Fruit fly (Drosophila melanogaster) whole organism, embryonic: ENCODE results near the gene SCCRO.
A peak's percentile ranks its signal among the peaks of the same experiment; 100 is the strongest.

ENCODE experiments used
- Aef1 ChIP-seq: fragments of 200-800 bp; sonication (Bioruptor generic); IDR thresholded peaks from 3 replicates; pipeline ENCODE4 v1.3.6; 2022; ENCODE audit warnings: missing biosample characterization, missing genetic modification characterization
- Antp ChIP-seq: fragments of 200-800 bp; sonication (Bioruptor generic); optimal IDR thresholded peaks from 3 replicates; lab custom pipeline; 2016; ENCODE audit warnings: missing biosample characterization, missing genetic modification characterization
- Asciz ChIP-seq: fragments of 200-800 bp; sonication (Bioruptor generic); optimal IDR thresholded peaks from 2 replicates; lab custom pipeline; 2017; ENCODE audit warnings: missing biosample characterization, mild to moderate bottlenecking, missing genetic modification characterization, missing genetic modification reagents
- Atf-2 ChIP-seq: fragments of 200-800 bp; sonication (Bioruptor generic); optimal IDR thresholded peaks from 2 replicates; lab custom pipeline; 2016; ENCODE audit warnings: missing biosample characterization, missing genetic modification characterization
- CG10959 ChIP-seq: fragments of 200-800 bp; sonication (Bioruptor generic); IDR thresholded peaks from 2 replicates; pipeline ENCODE4 v1.3.6; 2022; ENCODE audit warnings: missing biosample characterization, missing genetic modification characterization
- CG11085 ChIP-seq: fragments of 200-800 bp; sonication (Bioruptor generic); IDR thresholded peaks from 2 replicates; pipeline ENCODE4 v1.3.6; 2022; ENCODE audit warnings: missing biosample characterization, missing genetic modification characterization
- CG11247 ChIP-seq: fragments of 200-800 bp; sonication (Bioruptor generic); IDR thresholded peaks from 2 replicates; pipeline ENCODE4 v1.3.6; 2022; ENCODE audit warnings: missing biosample characterization, missing genetic modification characterization
- CG13287 ChIP-seq: fragments of 200-800 bp; sonication (Bioruptor generic); IDR thresholded peaks from 2 replicates; pipeline ENCODE4 v1.3.6; 2022; ENCODE audit warnings: missing biosample characterization, missing genetic modification characterization; ENCODE audit not compliant: partially characterized antibody
- CG13894 ChIP-seq: fragments of 200-800 bp; sonication (Bioruptor generic); optimal IDR thresholded peaks from 3 replicates; lab custom pipeline; 2018; ENCODE audit warnings: missing biosample characterization, mild to moderate bottlenecking, missing genetic modification characterization, moderate library complexity
- CG14965 ChIP-seq: fragments of 200-800 bp; sonication (Bioruptor generic); optimal IDR thresholded peaks from 2 replicates; lab custom pipeline; 2016; ENCODE audit warnings: missing biosample characterization, missing genetic modification characterization, borderline replicate concordance
- CG15696 ChIP-seq: fragments of 200-800 bp; sonication (Bioruptor generic); optimal IDR thresholded peaks from 2 replicates; lab custom pipeline; 2019; ENCODE audit warnings: missing biosample characterization, mild to moderate bottlenecking, missing genetic modification characterization, moderate library complexity
- CG17186 ChIP-seq: fragments of 200-800 bp; sonication (Bioruptor generic); optimal IDR thresholded peaks from 3 replicates; lab custom pipeline; 2017; ENCODE audit warnings: missing biosample characterization, missing genetic modification reagents, missing genetic modification characterization
- CG18764 ChIP-seq: fragments of 200-800 bp; sonication (Bioruptor generic); optimal IDR thresholded peaks from 3 replicates; lab custom pipeline; 2016; ENCODE audit warnings: missing biosample characterization, missing genetic modification characterization
- CG31441 ChIP-seq: fragments of 200-800 bp; sonication (Bioruptor generic); IDR thresholded peaks from 2 replicates; pipeline ENCODE4 v1.3.6; 2022; ENCODE audit warnings: missing biosample characterization, missing genetic modification characterization
- CG33557 ChIP-seq: fragments of 200-800 bp; sonication (Bioruptor generic); optimal IDR thresholded peaks from 2 replicates; lab custom pipeline; 2019; ENCODE audit warnings: missing biosample characterization, mild to moderate bottlenecking, missing genetic modification characterization, moderate library complexity
- CG4707 ChIP-seq: fragments of 200-800 bp; sonication (Bioruptor generic); optimal IDR thresholded peaks from 2 replicates; lab custom pipeline; 2018; ENCODE audit warnings: missing biosample characterization, mild to moderate bottlenecking, missing genetic modification characterization, moderate library complexity
- CG4730 ChIP-seq: fragments of 200-800 bp; sonication (Bioruptor generic); IDR thresholded peaks from 2 replicates; pipeline ENCODE4 v1.3.6; 2022; ENCODE audit warnings: missing biosample characterization, missing genetic modification characterization
- CG9215 ChIP-seq: fragments of 200-800 bp; sonication (Bioruptor generic); IDR thresholded peaks from 2 replicates; pipeline ENCODE4 v1.3.6; 2022; ENCODE audit warnings: missing biosample characterization, missing genetic modification characterization
- CG9609 ChIP-seq: fragments of 200-800 bp; sonication (Bioruptor generic); optimal IDR thresholded peaks from 3 replicates; lab custom pipeline; 2016; ENCODE audit warnings: missing biosample characterization, missing genetic modification characterization
- CG9932 ChIP-seq: fragments of 200-800 bp; sonication (Bioruptor generic); IDR thresholded peaks from 2 replicates; pipeline ENCODE4 v1.3.6; 2022; ENCODE audit warnings: missing biosample characterization, missing genetic modification characterization
- D ChIP-seq, 2 experiments: fragments of 200-800 bp in 1 of 2; fragments of >200 bp in 1 of 2; sonication (Bioruptor generic) in 1 of 2; optimal IDR thresholded peaks; 2 replicates in 1 of 2; 3 replicates in 1 of 2; lab custom pipeline; 2017; ENCODE audit warnings: mild to moderate bottlenecking in 1 of 2, missing biosample characterization in 1 of 2, missing genetic modification characterization in 1 of 2, missing genetic modification reagents in 1 of 2
- E2f2 ChIP-seq: fragments of 200-800 bp; sonication (Bioruptor generic); IDR thresholded peaks from 2 replicates; pipeline ENCODE4 v1.3.6; 2022; ENCODE audit warnings: missing biosample characterization, missing genetic modification characterization
- Hand ChIP-seq: fragments of 200-800 bp; sonication (Bioruptor generic); optimal IDR thresholded peaks from 2 replicates; lab custom pipeline; 2017; ENCODE audit warnings: mild to moderate bottlenecking, missing biosample characterization, missing genetic modification reagents, missing genetic modification characterization
- Hey ChIP-seq: fragments of 200-800 bp; sonication (Bioruptor generic); optimal IDR thresholded peaks from 3 replicates; lab custom pipeline; 2018; ENCODE audit warnings: missing biosample characterization, mild to moderate bottlenecking, missing genetic modification characterization
- Med ChIP-seq: fragments of 200-800 bp; sonication (Bioruptor generic); peaks from one replicate; lab custom pipeline; 2016; ENCODE audit warnings: missing biosample characterization, missing genetic modification characterization, mild to moderate bottlenecking, inconsistent platforms, moderate library complexity
- Myb ChIP-seq: fragments of 200-800 bp; sonication (Bioruptor generic); optimal IDR thresholded peaks from 2 replicates; lab custom pipeline; 2016; ENCODE audit warnings: missing biosample characterization, missing genetic modification characterization
- Opbp ChIP-seq: fragments of 200-800 bp; sonication (Bioruptor generic); IDR thresholded peaks from 3 replicates; pipeline ENCODE4 v1.3.6; 2022; ENCODE audit warnings: missing biosample characterization, missing genetic modification characterization; ENCODE audit not compliant: partially characterized antibody
- Spps ChIP-seq: fragments of 200-800 bp; sonication (Bioruptor generic); optimal IDR thresholded peaks from 2 replicates; lab custom pipeline; 2018; ENCODE audit warnings: missing biosample characterization, mild to moderate bottlenecking, missing genetic modification characterization
- Sry-β ChIP-seq: fragments of 200-800 bp; sonication (Bioruptor generic); optimal IDR thresholded peaks from 2 replicates; lab custom pipeline; 2018; ENCODE audit warnings: missing biosample characterization, mild to moderate bottlenecking, missing genetic modification characterization, moderate library complexity
- Vsx1 ChIP-seq: fragments of 200-800 bp; sonication (Bioruptor generic); optimal IDR thresholded peaks from 2 replicates; lab custom pipeline; 2017; ENCODE audit warnings: missing biosample characterization, mild to moderate bottlenecking, missing genetic modification characterization, missing genetic modification reagents
- Xrp1 ChIP-seq: fragments of 200-800 bp; sonication (Bioruptor generic); IDR thresholded peaks from 2 replicates; pipeline ENCODE4 v1.3.6; 2022; ENCODE audit warnings: missing biosample characterization, missing genetic modification characterization
- al ChIP-seq: fragments of 200-800 bp; sonication (Bioruptor generic); IDR thresholded peaks from 2 replicates; pipeline ENCODE4 v1.3.6; 2022; ENCODE audit warnings: missing biosample characterization, missing genetic modification characterization
- br ChIP-seq: fragments of >200 bp; optimal IDR thresholded peaks from 2 replicates; lab custom pipeline; 2017
- chm ChIP-seq: fragments of 200-800 bp; sonication (Bioruptor generic); IDR thresholded peaks from 2 replicates; pipeline ENCODE4 v1.3.6; 2022; ENCODE audit warnings: missing biosample characterization, missing genetic modification characterization
- dan ChIP-seq: fragments of 200-800 bp; sonication (Bioruptor generic); IDR thresholded peaks from 2 replicates; pipeline ENCODE4 v1.3.6; 2022; ENCODE audit warnings: missing biosample characterization, missing genetic modification characterization
- dati ChIP-seq: fragments of 200-800 bp; sonication (Bioruptor generic); IDR thresholded peaks from 2 replicates; pipeline ENCODE4 v1.3.6; 2022; ENCODE audit warnings: missing biosample characterization, missing genetic modification characterization
- dmrt99B ChIP-seq: fragments of 200-800 bp; sonication (Bioruptor generic); optimal IDR thresholded peaks from 2 replicates; lab custom pipeline; 2018; ENCODE audit warnings: missing biosample characterization, mild to moderate bottlenecking, missing genetic modification characterization, moderate library complexity
- gsb-n ChIP-seq: fragments of 200-800 bp; sonication (Bioruptor generic); optimal IDR thresholded peaks from 3 replicates; lab custom pipeline; 2018; ENCODE audit warnings: missing biosample characterization, mild to moderate bottlenecking, missing genetic modification characterization
- gt ChIP-seq: fragments of 200-800 bp; sonication (Bioruptor generic); IDR thresholded peaks from 2 replicates; pipeline ENCODE4 v1.3.6; 2022; ENCODE audit warnings: missing biosample characterization, missing genetic modification characterization
- jing ChIP-seq: fragments of 200-800 bp; sonication (Bioruptor generic); optimal IDR thresholded peaks from 2 replicates; lab custom pipeline; 2018; ENCODE audit warnings: missing biosample characterization, mild to moderate bottlenecking, missing genetic modification characterization
- mirr ChIP-seq: fragments of 200-800 bp; sonication (Bioruptor generic); optimal IDR thresholded peaks from 3 replicates; lab custom pipeline; 2018; ENCODE audit warnings: missing biosample characterization, mild to moderate bottlenecking, missing genetic modification characterization
- pfk ChIP-seq: fragments of 200-800 bp; sonication (Bioruptor generic); optimal IDR thresholded peaks from 2 replicates; lab custom pipeline; 2018; ENCODE audit warnings: missing biosample characterization, mild to moderate bottlenecking, missing genetic modification characterization, moderate library complexity
- phol ChIP-seq: fragments of 200-800 bp; sonication (Bioruptor generic); optimal IDR thresholded peaks from 3 replicates; lab custom pipeline; 2018; ENCODE audit warnings: missing biosample characterization, mild to moderate bottlenecking, missing genetic modification characterization, moderate library complexity
- salm ChIP-seq: fragments of 200-800 bp; sonication (Bioruptor generic); optimal IDR thresholded peaks from 2 replicates; lab custom pipeline; 2018; ENCODE audit warnings: missing biosample characterization, mild to moderate bottlenecking, missing genetic modification characterization
- sens ChIP-seq: fragments of 200-800 bp; sonication (Bioruptor generic); peaks from one replicate; lab custom pipeline; 2016; ENCODE audit warnings: missing biosample characterization, missing genetic modification characterization
- sqz ChIP-seq: fragments of 200-800 bp; sonication (Bioruptor generic); optimal IDR thresholded peaks from 3 replicates; lab custom pipeline; 2018; ENCODE audit warnings: missing biosample characterization, mild to moderate bottlenecking, missing genetic modification characterization
- ssp ChIP-seq: fragments of 200-800 bp; sonication (Bioruptor generic); IDR thresholded peaks from 2 replicates; pipeline ENCODE4 v1.3.6; 2022; ENCODE audit warnings: missing biosample characterization, missing genetic modification characterization
- trh ChIP-seq: fragments of 200-800 bp; sonication (Bioruptor generic); optimal IDR thresholded peaks from 2 replicates; lab custom pipeline; 2016; ENCODE audit warnings: missing biosample characterization, missing genetic modification characterization

Gene SCCRO

dm6 chr3L:15587445-15588381 lies 24.5 kb downstream of the SCCRO start, which contains the start of gene CG7656 (continued):
- TF ChIP-seq Atf-2 (GFP tag; lab: Kevin White, UChicago) (peak; percentile 71), gt (no peak; the same call in 1 of the 2 replicates), Antp (peak; percentile 89), gsb-n (peak; percentile 4), Hand (GFP tag; lab: Kevin White, UChicago) (no peak), jing (no peak), sqz (GFP tag; lab: Kevin White, UChicago) (no peak), br (lab: Kevin White, UChicago) (no peak), Xrp1 (GFP tag; lab: Robert Waterston, UW) (peak; percentile 61; the same call in 1 of the 2 replicates), phol (tag; lab: Kevin White, UChicago) (peak; percentile 41), D (optimal IDR thresholded peaks at IDR 0.05; lab: Kevin White, UChicago) (no peak), D (GFP tag; optimal IDR thresholded peaks at IDR 0.05; lab: Kevin White, UChicago) (no peak), Asciz (GFP tag; lab: Kevin White, UChicago) (no peak), CG33557 (GFP tag; lab: Kevin White, UChicago) (peak; percentile 28), sens (peak; percentile 95), Vsx1 (GFP tag; lab: Kevin White, UChicago) (no peak), CG13287 (GFP tag; lab: Robert Waterston, UW) (no peak; the same call in 1 of the 2 replicates), Aef1 (peak; percentile 70), trh (GFP tag; lab: Kevin White, UChicago) (no peak), CG31441 (GFP tag; lab: Robert Waterston, UW) (no peak), dmrt99B (tag; lab: Kevin White, UChicago) (peak; percentile 50), E2f2 (GFP tag; lab: Robert Waterston, UW) (peak; percentile 5), CG15696 (tag; lab: Kevin White, UChicago) (peak; percentile 37), CG9215 (GFP tag; lab: Robert Waterston, UW) (peak; percentile 52), CG18764 (GFP tag; lab: Kevin White, UChicago) (peak; percentile 68), ssp (GFP tag; lab: Robert Waterston, UW) (peak; percentile 40), dati (GFP tag; lab: Robert Waterston, UW) (no peak), CG13894 (peak; percentile 25), Med (GFP tag; lab: Kevin White, UChicago) (peak; percentile 98), CG9609 (peak; percentile 71), CG17186 (GFP tag; lab: Kevin White, UChicago) (peak; percentile 86), chm (GFP tag; lab: Robert Waterston, UW) (peak; percentile 75), Myb (GFP tag; lab: Kevin White, UChicago) (peak; percentile 49), dan (GFP tag; lab: Robert Waterston, UW) (no peak), CG9932 (GFP tag; lab: Robert Waterston, UW) (peak; percentile 86), Opbp (no peak), CG14965 (GFP tag; lab: Kevin White, UChicago) (no peak), mirr (GFP tag; lab: Kevin White, UChicago) (peak; percentile 35), CG4730 (GFP tag; lab: Robert Waterston, UW) (peak; percentile 14; the same call in 1 of the 2 replicates), CG11085 (no peak), Hey (tag; lab: Kevin White, UChicago) (no peak), pfk (GFP tag; lab: Kevin White, UChicago) (peak; percentile 5), CG11247 (GFP tag; lab: Robert Waterston, UW) (peak; percentile 74), CG10959 (GFP tag; lab: Robert Waterston, UW) (peak; percentile 54), salm (tag; lab: Kevin White, UChicago) (no peak), CG4707 (GFP tag; lab: Kevin White, UChicago) (peak; percentile 52), al (GFP tag; lab: Robert Waterston, UW) (peak; percentile 62), Sry-β (GFP tag; lab: Kevin White, UChicago) (peak; percentile 11), Spps (no peak)
